Worm (Caenorhabditis elegans): Measurements from ENCODE around the gene lys-7.

- TF ChIP-seq blmp-1 (tag; optimal IDR thresholded peaks at IDR 0.05; ENCODE audit: insufficient read depth) = peak; percentile 70
- no peak for TF ChIP-seq nhr-21 (tag; optimal IDR thresholded peaks at IDR 0.05)
- no peak for TF ChIP-seq nhr-12 (tag; optimal IDR thresholded peaks at IDR 0.05)
- TF ChIP-seq ama-1 (optimal IDR thresholded peaks at IDR 0.05) = no peak
- no peak for TF ChIP-seq ztf-11 (tag; optimal IDR thresholded peaks at IDR 0.05)
- no peak for TF ChIP-seq nhr-237 (tag; optimal IDR thresholded peaks at IDR 0.05)
- no peak for TF ChIP-seq lin-11 (tag; optimal IDR thresholded peaks at IDR 0.05)
- no peak for TF ChIP-seq lsy-2 (tag; optimal IDR thresholded peaks at IDR 0.05)
- no peak for TF ChIP-seq nhr-23 (tag; optimal IDR thresholded peaks at IDR 0.05)
- TF ChIP-seq nhr-25 (tag; optimal IDR thresholded peaks at IDR 0.05) = no peak
- TF ChIP-seq unc-62 (GFP tag; optimal IDR thresholded peaks at IDR 0.05) = no peak
Observed at ce11 chrV:3505745-3506144, 23.3 kb upstream of the lys-7 start.

All from whole organism, L2 larva.